Worm (Caenorhabditis elegans) whole organism, young adult: ENCODE measurements around the gene sea-2.

Experiments used
- B0336.3 ChIP-seq: fragments of 200-800 bp; sonication (Bioruptor generic); IDR thresholded peaks from 2 replicates; pipeline ENCODE4 v1.3.6; 2022; ENCODE audit warnings: missing genetic modification characterization, missing compliant biosample characterization
- C17E4.6 ChIP-seq: fragments of 200-800 bp; sonication (Bioruptor generic); IDR thresholded peaks from 2 replicates; pipeline ENCODE4 v1.3.6; 2022; ENCODE audit warnings: missing genetic modification reagents, missing genetic modification characterization, missing compliant biosample characterization
- F23B12.7 ChIP-seq: sonication (generic microtip); optimal IDR thresholded peaks from 2 replicates; lab custom pipeline; 2017; ENCODE audit warnings: missing genetic modification characterization, mild to moderate bottlenecking, missing compliant biosample characterization, antibody characterized with exemption, moderate library complexity; ENCODE audit not compliant: insufficient read depth
- F49E8.2 ChIP-seq: sonication (generic microtip); optimal IDR thresholded peaks from 3 replicates; lab custom pipeline; 2017; ENCODE audit warnings: missing genetic modification characterization, mild to moderate bottlenecking, missing compliant biosample characterization, antibody characterized with exemption, moderate library complexity; ENCODE audit not compliant: insufficient read depth
- F52B5.7 ChIP-seq: sonication (generic microtip); optimal IDR thresholded peaks from 2 replicates; lab custom pipeline; 2016; ENCODE audit warnings: mild to moderate bottlenecking, missing genetic modification characterization, missing compliant biosample characterization
- T07F8.4 ChIP-seq: sonication (generic microtip); optimal IDR thresholded peaks from 2 replicates; lab custom pipeline; 2016; ENCODE audit warnings: mild to moderate bottlenecking, missing genetic modification characterization, moderate library complexity, missing compliant biosample characterization
- Y53G8AR.9 ChIP-seq: fragments of 200-800 bp; sonication (Bioruptor generic); conservative IDR thresholded peaks from 2 replicates; pipeline ENCODE4 v1.3.6; 2022; ENCODE audit warnings: missing genetic modification reagents, missing genetic modification characterization, missing compliant biosample characterization
- Y67H2A.10 ChIP-seq: fragments of 200-800 bp; sonication (Bioruptor generic); conservative IDR thresholded peaks from 2 replicates; pipeline ENCODE4 v1.3.6; 2022; ENCODE audit warnings: missing genetic modification reagents, missing genetic modification characterization, missing compliant biosample characterization
- Y79H2A.3 ChIP-seq: fragments of 200-800 bp; sonication (Bioruptor generic); conservative IDR thresholded peaks from 2 replicates; pipeline ENCODE4 v1.3.6; 2022; ENCODE audit warnings: missing genetic modification reagents, missing genetic modification characterization, missing compliant biosample characterization
- aptf-3 ChIP-seq: fragments of 200-800 bp; sonication (Bioruptor generic); IDR thresholded peaks from 2 replicates; pipeline ENCODE4 v1.3.6; 2022; ENCODE audit warnings: missing genetic modification characterization, missing compliant biosample characterization
- attf-3 ChIP-seq: fragments of 200-800 bp; sonication (Bioruptor generic); conservative IDR thresholded peaks from 2 replicates; pipeline ENCODE4 v1.3.6; 2022; ENCODE audit warnings: missing genetic modification reagents, missing genetic modification characterization, missing compliant biosample characterization
- bed-1 ChIP-seq: fragments of 200-800 bp; sonication (Bioruptor generic); IDR thresholded peaks from 2 replicates; pipeline ENCODE4 v1.3.6; 2022; ENCODE audit warnings: missing genetic modification reagents, missing genetic modification characterization, missing compliant biosample characterization
- ceh-91 ChIP-seq: fragments of 200-800 bp; sonication (Bioruptor generic); IDR thresholded peaks from 2 replicates; pipeline ENCODE4 v1.3.6; 2022; ENCODE audit warnings: missing genetic modification reagents, missing genetic modification characterization, missing compliant biosample characterization
- chd-7 ChIP-seq: sonication (generic microtip); optimal IDR thresholded peaks from 2 replicates; lab custom pipeline; 2016; ENCODE audit warnings: mild to moderate bottlenecking, missing genetic modification characterization, moderate library complexity, missing compliant biosample characterization
- dox-1 ChIP-seq: fragments of 200-800 bp; sonication (Bioruptor generic); IDR thresholded peaks from 2 replicates; pipeline ENCODE4 v1.3.6; 2022; ENCODE audit warnings: missing genetic modification reagents, missing genetic modification characterization, missing compliant biosample characterization
- egrh-3 ChIP-seq: fragments of 200-800 bp; sonication (Bioruptor generic); IDR thresholded peaks from 2 replicates; pipeline ENCODE4 v1.3.6; 2022; ENCODE audit warnings: missing genetic modification reagents, missing genetic modification characterization, missing compliant biosample characterization
- fkh-3 ChIP-seq: sonication (generic microtip); optimal IDR thresholded peaks from 2 replicates; lab custom pipeline; 2016; ENCODE audit warnings: mild to moderate bottlenecking, missing genetic modification characterization, missing compliant biosample characterization
- lag-1 ChIP-seq: fragments of 200-800 bp; sonication (Bioruptor generic); IDR thresholded peaks from 2 replicates; pipeline ENCODE4 v1.3.6; 2022; ENCODE audit warnings: missing genetic modification reagents, missing genetic modification characterization, missing compliant biosample characterization
- let-607 ChIP-seq, 2 experiments: fragments of 200-800 bp in 1 of 2; sonication (Bioruptor generic) in 1 of 2; sonication (generic microtip) in 1 of 2; optimal IDR thresholded peaks; 2 replicates each; lab custom pipeline; 2016 to 2018; ENCODE audit warnings: mild to moderate bottlenecking in 2 of 2, missing compliant biosample characterization in 2 of 2, missing genetic modification characterization in 2 of 2, moderate library complexity in 2 of 2, missing genotype in 1 of 2
- lin-26 ChIP-seq: fragments of 200-800 bp; sonication (Bioruptor generic); IDR thresholded peaks from 2 replicates; pipeline ENCODE4 v1.3.6; 2022; ENCODE audit warnings: missing genetic modification reagents, missing genetic modification characterization, missing compliant biosample characterization
- lin-35 ChIP-seq, 3 experiments: fragments of 150-350 bp in 2 of 3; sonication (generic microtip) in 1 of 3; optimal IDR thresholded peaks; 2 replicates each; lab custom pipeline; 2014 to 2018; ENCODE audit warnings: missing biosample characterization in 3 of 3, missing genetic modification characterization in 3 of 3, missing genetic modification reagents in 3 of 3
- lir-1 ChIP-seq: fragments of 200-800 bp; sonication (Bioruptor generic); conservative IDR thresholded peaks from 2 replicates; pipeline ENCODE4 v1.3.6; 2022; ENCODE audit warnings: missing genetic modification reagents, missing genetic modification characterization, missing compliant biosample characterization
- lsl-1 ChIP-seq: fragments of 200-800 bp; sonication (Bioruptor generic); optimal IDR thresholded peaks from 2 replicates; lab custom pipeline; 2018; ENCODE audit warnings: mild to moderate bottlenecking, missing genetic modification characterization, moderate library complexity, missing compliant biosample characterization
- lsy-27 ChIP-seq: sonication (generic microtip); optimal IDR thresholded peaks from 2 replicates; lab custom pipeline; 2017; ENCODE audit warnings: missing genetic modification characterization, mild to moderate bottlenecking, missing compliant biosample characterization, antibody characterized with exemption, missing genotype, borderline replicate concordance; ENCODE audit not compliant: insufficient read depth
- mel-28 ChIP-seq: sonication (generic microtip); optimal IDR thresholded peaks from 2 replicates; lab custom pipeline; 2016; ENCODE audit warnings: borderline replicate concordance, mild to moderate bottlenecking, missing genetic modification characterization, missing compliant biosample characterization
- mes-4 ChIP-seq: sonication (generic microtip); optimal IDR thresholded peaks from 2 replicates; lab custom pipeline; 2016; ENCODE audit warnings: missing genotype, missing genetic modification characterization, missing compliant biosample characterization
- mxl-1 ChIP-seq: sonication (generic microtip); optimal IDR thresholded peaks from 2 replicates; lab custom pipeline; 2016; ENCODE audit warnings: missing genetic modification characterization, missing compliant biosample characterization
- nhr-120 ChIP-seq: fragments of 200-800 bp; sonication (Bioruptor generic); IDR thresholded peaks from 2 replicates; pipeline ENCODE4 v1.3.6; 2022; ENCODE audit warnings: missing genetic modification characterization, missing compliant biosample characterization
- rec-8 ChIP-seq, 2 experiments: sonication (generic microtip); optimal IDR thresholded peaks; 2 replicates each; lab custom pipeline; 2016; ENCODE audit warnings: mild to moderate bottlenecking in 2 of 2, missing genetic modification characterization in 2 of 2, missing genetic modification reagents in 2 of 2, missing genotype in 2 of 2, missing biosample characterization in 1 of 2, missing compliant biosample characterization in 1 of 2, moderate library complexity in 1 of 2
- snpc-1.3 ChIP-seq: sonication (generic microtip); optimal IDR thresholded peaks from 2 replicates; lab custom pipeline; 2017; ENCODE audit warnings: missing genetic modification characterization, mild to moderate bottlenecking, missing compliant biosample characterization, antibody characterized with exemption, moderate library complexity, missing genotype, missing genetic modification reagents; ENCODE audit not compliant: insufficient read depth
- snpc-4 ChIP-seq, 5 experiments: fragments of 150-350 bp in 1 of 5; sonication (generic microtip) in 4 of 5; optimal IDR thresholded peaks; 2 replicates each; lab custom pipeline; 2014 to 2018; ENCODE audit warnings: missing genetic modification characterization in 5 of 5, missing biosample characterization in 3 of 5, antibody characterized with exemption in 2 of 5, mild to moderate bottlenecking in 2 of 5, missing compliant biosample characterization in 2 of 5, missing genotype in 2 of 5, moderate library complexity in 2 of 5, missing genetic modification reagents in 1 of 5
- sptf-2 ChIP-seq: fragments of 200-800 bp; sonication (Bioruptor generic); optimal IDR thresholded peaks from 2 replicates; lab custom pipeline; 2018; ENCODE audit warnings: mild to moderate bottlenecking, missing genetic modification characterization, missing compliant biosample characterization
- tbp1 ChIP-seq: fragments of 200-800 bp; sonication (Bioruptor generic); optimal IDR thresholded peaks from 2 replicates; lab custom pipeline; 2018; ENCODE audit warnings: mild to moderate bottlenecking, missing genetic modification characterization, missing compliant biosample characterization
- unc-130 ChIP-seq: sonication (generic microtip); optimal IDR thresholded peaks from 2 replicates; lab custom pipeline; 2016; ENCODE audit warnings: missing genetic modification reagents, missing genetic modification characterization, missing compliant biosample characterization
- zfh-2 ChIP-seq: fragments of 200-800 bp; sonication (Bioruptor generic); conservative IDR thresholded peaks from 2 replicates; pipeline ENCODE4 v1.3.6; 2022; ENCODE audit warnings: missing genetic modification reagents, missing genetic modification characterization, missing compliant biosample characterization
- ztf-25 ChIP-seq: fragments of 200-800 bp; sonication (Bioruptor generic); IDR thresholded peaks from 2 replicates; pipeline ENCODE4 v1.3.6; 2022; ENCODE audit warnings: missing genetic modification reagents, missing genetic modification characterization, missing compliant biosample characterization
- ztf-3 ChIP-seq: fragments of 200-800 bp; sonication (Bioruptor generic); optimal IDR thresholded peaks from 2 replicates; lab custom pipeline; 2018; ENCODE audit warnings: mild to moderate bottlenecking, missing genetic modification characterization, missing compliant biosample characterization

Gene sea-2

ce11 chrII:3972153-3972552 lies 22.0 kb downstream of the sea-2 start, which contains the start of gene K10G6.9:
Gene K10G6.9, plus strand, starts transcription at chrII:3972262.
- TF ChIP-seq chd-7 (tag; lab: Kevin White, UChicago) (no peak), Y79H2A.3 (0 out of 2 replicates have a peak, but pooled peaks have one; percentile 70)

ce11 chrII:3974953-3975352 lies 24.8 kb downstream of the sea-2 start, which contains the start of gene cank-26:
Gene cank-26, minus strand, starts transcription at chrII:3975065.
- TF ChIP-seq mes-4 (tag; lab: Kevin White, UChicago) (no peak), rec-8 (tag; optimal IDR thresholded peaks at IDR 0.05; lab: Kevin White, UChicago) (no peak), attf-3 (no peak), F49E8.2 (tag; lab: Kevin White, UChicago) (no peak), ztf-25 (GFP tag; lab: Robert Waterston, UW) (no peak), Y53G8AR.9 (GFP tag; lab: Robert Waterston, UW) (no peak), lsy-27 (tag; lab: Kevin White, UChicago) (no peak), bed-1 (GFP tag; lab: Robert Waterston, UW) (no peak), lsl-1 (GFP tag; lab: Kevin White, UChicago) (no peak), ztf-3 (GFP tag; lab: Kevin White, UChicago) (no peak), tbp1 (GFP tag; lab: Kevin White, UChicago) (no peak), dox-1 (GFP tag; lab: Robert Waterston, UW) (no peak), Y67H2A.10 (GFP tag; lab: Robert Waterston, UW) (no peak), mxl-1 (no peak)

DNA sequence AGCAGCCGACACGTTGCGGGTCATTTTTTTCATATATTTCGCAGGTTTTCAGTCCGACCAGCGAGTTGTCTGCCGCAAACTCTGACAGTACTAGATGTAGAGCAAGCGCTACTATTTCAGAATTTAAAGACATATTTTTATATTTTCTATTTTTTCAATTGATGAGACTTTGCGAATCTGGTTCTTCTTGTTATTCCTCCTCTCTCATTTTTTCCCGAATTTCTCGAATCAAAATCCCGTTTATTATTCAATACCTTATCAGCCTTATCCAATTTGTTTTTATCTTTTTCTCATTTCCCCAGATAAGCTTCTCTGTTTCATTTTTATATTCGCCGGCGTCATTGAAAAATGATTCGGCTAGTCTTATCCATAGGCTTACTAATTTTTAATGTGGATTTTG lies 25.8 kb downstream of the sea-2 start, which contains the start of gene dos-2:
TSS of gene dos-2 (plus strand) at position 301 of the 400 bp plus-strand sequence.
- TF ChIP-seq B0336.3 (no peak), lin-35 (GFP tag; optimal IDR thresholded peaks at IDR 0.05; lab: Kevin White, UChicago) (no peak), aptf-3 (GFP tag; lab: Robert Waterston, UW) (no peak), fkh-3 (no peak)

- no peak for TF ChIP-seq F52B5.7
- TF ChIP-seq lir-1 (GFP tag; lab: Robert Waterston, UW): no peak
- no peak for TF ChIP-seq ceh-91
- no peak for TF ChIP-seq lag-1
- no peak for TF ChIP-seq chd-7 (tag; lab: Kevin White, UChicago)
Observed at ce11 chrII:3978198-3978597, 28.0 kb downstream of the sea-2 start.

DNA sequence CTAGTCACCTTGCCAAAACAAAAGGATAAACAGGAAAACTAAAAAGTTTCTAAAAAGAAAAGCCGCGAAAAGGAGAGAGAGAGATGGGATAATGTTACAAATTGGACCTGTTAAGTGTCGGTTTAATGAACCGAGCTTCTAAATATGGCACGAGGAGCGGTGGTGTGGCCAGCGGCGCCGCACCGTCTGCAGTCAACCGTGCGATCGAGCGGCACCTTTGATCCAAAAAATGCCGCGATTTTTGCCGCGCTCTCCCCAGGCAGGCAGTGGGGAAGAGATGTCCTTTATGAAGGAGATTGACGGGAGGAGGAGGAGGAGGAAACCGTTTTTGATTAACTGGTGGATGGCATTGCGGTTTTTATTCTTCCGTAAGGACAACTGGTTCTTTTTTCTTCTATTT lies 30.2 kb downstream of the sea-2 start:
- TF ChIP-seq let-607 (tag; optimal IDR thresholded peaks at IDR 0.05; lab: Kevin White, UChicago) (no peak), C17E4.6 (GFP tag; lab: Robert Waterston, UW) (no peak), snpc-4 (GFP tag; optimal IDR thresholded peaks at IDR 0.05; lab: Kevin White, UChicago) (no peak), snpc-4 (tag; optimal IDR thresholded peaks at IDR 0.05; lab: Kevin White, UChicago) (no peak), mel-28 (tag; lab: Kevin White, UChicago) (no peak), zfh-2 (GFP tag; lab: Robert Waterston, UW) (peak; percentile 55; the same call in 1 of the 2 replicates), fkh-3 (no peak), egrh-3 (GFP tag; lab: Robert Waterston, UW) (peak; percentile 15; the same call in 1 of the 2 replicates), unc-130 (no peak), lin-26 (GFP tag; lab: Robert Waterston, UW) (no peak), T07F8.4 (tag; lab: Kevin White, UChicago) (no peak), F23B12.7 (no peak), snpc-1.3 (tag; lab: Kevin White, UChicago) (no peak), sptf-2 (no peak), nhr-120 (GFP tag; lab: Robert Waterston, UW) (no peak)
- TF ChIP-seq, all 124 proteins: peak for 2
